Fruit fly (Drosophila melanogaster) whole organism, adult: ENCODE data around the gene Spc105R.

Experiments
- CG12768 ChIP-seq: fragments of 200-800 bp; sonication (Bioruptor generic); optimal IDR thresholded peaks from 2 replicates; lab custom pipeline; 2017; ENCODE audit warnings: missing biosample characterization, missing genetic modification characterization, mild to moderate bottlenecking, moderate library complexity, missing genetic modification reagents
- CG14711 ChIP-seq: fragments of 200-800 bp; sonication (Bioruptor generic); optimal IDR thresholded peaks from 2 replicates; lab custom pipeline; 2018; ENCODE audit warnings: missing biosample characterization, mild to moderate bottlenecking, missing genetic modification characterization, moderate library complexity
- bab1 ChIP-seq: fragments of 200-800 bp; sonication (Bioruptor generic); optimal IDR thresholded peaks from 3 replicates; lab custom pipeline; 2019; ENCODE audit warnings: missing biosample characterization, mild to moderate bottlenecking, missing genetic modification characterization, moderate library complexity
- cic ChIP-seq: fragments of 200-800 bp; sonication (Bioruptor generic); optimal IDR thresholded peaks from 2 replicates; lab custom pipeline; 2017; ENCODE audit warnings: missing biosample characterization, mild to moderate bottlenecking, missing genetic modification characterization, moderate library complexity
- ovo ChIP-seq: fragments of 200-800 bp; sonication (Bioruptor generic); optimal IDR thresholded peaks from 2 replicates; lab custom pipeline; 2016; ENCODE audit warnings: missing biosample characterization, missing genetic modification characterization
- pad ChIP-seq: fragments of 200-800 bp; sonication (Bioruptor generic); optimal IDR thresholded peaks from 3 replicates; lab custom pipeline; 2017; ENCODE audit warnings: missing biosample characterization, missing genetic modification characterization, mild to moderate bottlenecking, moderate library complexity, missing genetic modification reagents
- toe ChIP-seq: fragments of 200-800 bp; sonication (Bioruptor generic); optimal IDR thresholded peaks from 2 replicates; lab custom pipeline; 2016; ENCODE audit warnings: missing biosample characterization, missing genetic modification characterization

DNA sequence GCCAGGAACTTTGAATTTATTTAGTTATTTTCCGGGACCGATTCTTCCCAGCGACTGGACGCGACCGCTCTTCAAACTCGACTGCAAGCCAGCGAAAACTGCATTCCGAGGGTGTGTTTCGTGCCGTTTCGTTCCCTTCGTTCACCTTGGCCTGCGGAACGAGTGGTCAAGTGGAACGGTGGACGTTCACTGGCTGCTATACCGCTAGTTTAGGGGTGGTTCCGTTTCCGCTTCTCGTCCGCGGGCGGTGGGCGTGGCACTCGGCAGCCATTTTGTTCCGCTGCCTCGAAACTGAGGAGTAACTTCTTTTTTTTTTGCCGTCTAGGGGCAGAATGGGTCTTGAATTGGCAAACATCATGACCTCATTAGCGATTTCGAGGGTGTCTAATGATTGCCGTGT lies 7.5 kb upstream of the Spc105R start, which contains the start of gene Six4:
- TF ChIP-seq CG12768 (no peak), toe (GFP tag; lab: Kevin White, UChicago) (no peak), CG14711 (tag; lab: Kevin White, UChicago) (no peak), bab1 (GFP tag; lab: Kevin White, UChicago) (peak; percentile 43), pad (GFP tag; lab: Kevin White, UChicago) (peak; percentile 34), ovo (peak; percentile 13), cic (GFP tag; lab: Kevin White, UChicago) (no peak)
